Worm (Caenorhabditis elegans) whole organism, L4 larva: ENCODE data around the gene Y22D7AL.3.

Source experiments
- F26F4.8 ChIP-seq: fragments of 200-800 bp; sonication (Bioruptor generic); conservative IDR thresholded peaks from 2 replicates; pipeline ENCODE4 v1.3.6; 2022; ENCODE audit warnings: missing genetic modification characterization, missing compliant biosample characterization
- R02D3.7 ChIP-seq: fragments of 150-350 bp; sonication (generic microtip); optimal IDR thresholded peaks from 3 replicates; lab custom pipeline; 2014; ENCODE audit warnings: missing biosample characterization, missing genetic modification characterization
- T26A8.4 ChIP-seq: fragments of 200-800 bp; sonication (Bioruptor generic); IDR thresholded peaks from 2 replicates; pipeline ENCODE4 v1.3.6; 2022; ENCODE audit warnings: missing genetic modification characterization, missing compliant biosample characterization
- Y5F2A.4 ChIP-seq: fragments of 200-800 bp; sonication (Bioruptor generic); optimal IDR thresholded peaks from 2 replicates; lab custom pipeline; 2018; ENCODE audit warnings: mild to moderate bottlenecking, missing genetic modification characterization, missing compliant biosample characterization
- Y75B8A.6 ChIP-seq: fragments of 200-800 bp; sonication (Bioruptor generic); IDR thresholded peaks from 2 replicates; pipeline ENCODE4 v1.3.6; 2022; ENCODE audit warnings: missing genetic modification reagents, missing genetic modification characterization, missing compliant biosample characterization
- ZK337.2 ChIP-seq: fragments of 200-800 bp; sonication (Bioruptor generic); IDR thresholded peaks from 2 replicates; pipeline ENCODE4 v1.3.6; 2022; ENCODE audit warnings: missing genetic modification reagents, missing genetic modification characterization, missing compliant biosample characterization
- ZK546.5 ChIP-seq, 2 experiments: sonication (generic microtip); optimal IDR thresholded peaks; 2 replicates each; lab custom pipeline; 2017; ENCODE audit warnings: missing biosample characterization in 2 of 2, missing genetic modification characterization in 2 of 2
- aha-1 ChIP-seq: fragments of 150-350 bp; peaks from one replicate; lab custom pipeline; 2014; ENCODE audit warnings: missing biosample characterization, missing genetic modification characterization
- attf-4 ChIP-seq: sonication (generic microtip); optimal IDR thresholded peaks from 3 replicates; lab custom pipeline; 2017; ENCODE audit warnings: missing biosample characterization, missing genetic modification characterization
- ceh-32 ChIP-seq: sonication (generic microtip); optimal IDR thresholded peaks from 2 replicates; lab custom pipeline; 2016; ENCODE audit warnings: mild to moderate bottlenecking, missing genetic modification characterization, missing compliant biosample characterization; ENCODE audit not compliant: poor library complexity
- ceh-82 ChIP-seq: sonication (generic microtip); optimal IDR thresholded peaks from 2 replicates; lab custom pipeline; 2017; ENCODE audit warnings: missing biosample characterization, missing genetic modification characterization
- cey-2 ChIP-seq: sonication (generic microtip); optimal IDR thresholded peaks from 3 replicates; lab custom pipeline; 2017; ENCODE audit warnings: missing genetic modification characterization, mild to moderate bottlenecking, missing compliant biosample characterization, antibody characterized with exemption, borderline replicate concordance; ENCODE audit not compliant: insufficient read depth
- ctbp-1 ChIP-seq: fragments of 200-800 bp; sonication (Bioruptor generic); IDR thresholded peaks from 2 replicates; pipeline ENCODE4 v1.3.6; 2022; ENCODE audit warnings: missing genetic modification reagents, missing genetic modification characterization, missing compliant biosample characterization
- daf-8 ChIP-seq: fragments of 200-800 bp; sonication (Bioruptor generic); IDR thresholded peaks from 2 replicates; pipeline ENCODE4 v1.3.6; 2022; ENCODE audit warnings: missing genetic modification characterization, missing compliant biosample characterization
- dmd-8 ChIP-seq: fragments of 200-800 bp; sonication (Bioruptor generic); IDR thresholded peaks from 2 replicates; pipeline ENCODE4 v1.3.6; 2022; ENCODE audit warnings: missing genetic modification characterization, missing compliant biosample characterization
- dmd-9 ChIP-seq: fragments of 200-800 bp; sonication (Bioruptor generic); IDR thresholded peaks from 2 replicates; pipeline ENCODE4 v1.3.6; 2022; ENCODE audit warnings: missing genetic modification reagents, missing genetic modification characterization, missing compliant biosample characterization
- dpl-1 ChIP-seq: fragments of 150-350 bp; optimal IDR thresholded peaks from 2 replicates; lab custom pipeline; 2014; ENCODE audit warnings: missing biosample characterization, missing genetic modification reagents, missing genetic modification characterization
- duxl-1 ChIP-seq: sonication (generic microtip); optimal IDR thresholded peaks from 2 replicates; lab custom pipeline; 2016; ENCODE audit warnings: mild to moderate bottlenecking, missing genetic modification characterization, moderate library complexity, missing compliant biosample characterization; ENCODE audit not compliant: poor library complexity
- egl-27 ChIP-seq: sonication (generic microtip); optimal IDR thresholded peaks from 3 replicates; lab custom pipeline; 2017; ENCODE audit warnings: missing biosample characterization, missing genetic modification reagents, missing genetic modification characterization
- egl-43 ChIP-seq: fragments of 200-800 bp; sonication (Bioruptor generic); IDR thresholded peaks from 2 replicates; pipeline ENCODE4 v1.3.6; 2022; ENCODE audit warnings: missing genetic modification reagents, missing genetic modification characterization, missing compliant biosample characterization
- fkh-10 ChIP-seq: fragments of 150-350 bp; optimal IDR thresholded peaks from 2 replicates; lab custom pipeline; 2014; ENCODE audit warnings: missing biosample characterization, missing genetic modification reagents, missing genetic modification characterization
- gei-8 ChIP-seq: fragments of 200-800 bp; sonication (Bioruptor generic); optimal IDR thresholded peaks from 2 replicates; lab custom pipeline; 2018; ENCODE audit warnings: mild to moderate bottlenecking, missing genetic modification characterization, missing compliant biosample characterization
- hif-1 ChIP-seq, 2 experiments: sonication (generic microtip); optimal IDR thresholded peaks; 2 replicates each; lab custom pipeline; 2016 to 2017; ENCODE audit warnings: missing compliant biosample characterization in 2 of 2, missing genetic modification characterization in 2 of 2, missing genetic modification reagents in 2 of 2, missing genotype in 2 of 2, mild to moderate bottlenecking in 1 of 2
- jun-1 ChIP-seq: fragments of 150-350 bp; optimal IDR thresholded peaks from 2 replicates; lab custom pipeline; 2014; ENCODE audit warnings: missing biosample characterization, missing genetic modification reagents, missing genetic modification characterization
- lin-29 ChIP-seq: fragments of 200-800 bp; sonication (Bioruptor generic); IDR thresholded peaks from 2 replicates; pipeline ENCODE4 v1.3.6; 2022; ENCODE audit warnings: missing genetic modification reagents, missing genetic modification characterization, missing compliant biosample characterization
- lsy-2 ChIP-seq, 2 experiments: fragments of 150-350 bp in 1 of 2; sonication (generic microtip) in 1 of 2; optimal IDR thresholded peaks; 2 replicates each; lab custom pipeline; 2014 to 2017; ENCODE audit warnings: missing biosample characterization in 2 of 2, missing genetic modification characterization in 2 of 2
- madf-5 ChIP-seq, 2 experiments: fragments of 200-800 bp; sonication (Bioruptor generic); IDR thresholded peaks; 2 replicates each; pipeline ENCODE4 v1.3.6; 2022; ENCODE audit warnings: missing compliant biosample characterization in 2 of 2, missing genetic modification characterization in 2 of 2
- madf-9 ChIP-seq: fragments of 200-800 bp; sonication (Bioruptor generic); conservative IDR thresholded peaks from 2 replicates; pipeline ENCODE4 v1.3.6; 2022; ENCODE audit warnings: missing genetic modification reagents, missing genetic modification characterization, missing compliant biosample characterization
- mdt-29 ChIP-seq: fragments of 200-800 bp; sonication (Bioruptor generic); IDR thresholded peaks from 2 replicates; pipeline ENCODE4 v1.3.6; 2022; ENCODE audit warnings: missing genetic modification reagents, missing genetic modification characterization, missing compliant biosample characterization
- mes-2 ChIP-seq: sonication (generic microtip); optimal IDR thresholded peaks from 2 replicates; lab custom pipeline; 2016; ENCODE audit warnings: missing genotype, mild to moderate bottlenecking, missing genetic modification characterization, missing compliant biosample characterization; ENCODE audit not compliant: poor library complexity, severe bottlenecking
- mxl-2 ChIP-seq: fragments of 200-800 bp; sonication (Bioruptor generic); conservative IDR thresholded peaks from 2 replicates; pipeline ENCODE4 v1.3.6; 2022; ENCODE audit warnings: missing genetic modification reagents, missing genetic modification characterization, missing compliant biosample characterization
- mxl-3 ChIP-seq: fragments of 200-800 bp; sonication (Bioruptor generic); optimal IDR thresholded peaks from 2 replicates; lab custom pipeline; 2018; ENCODE audit warnings: mild to moderate bottlenecking, missing genetic modification characterization, missing compliant biosample characterization
- nhr-10 ChIP-seq: fragments of 150-350 bp; optimal IDR thresholded peaks from 2 replicates; lab custom pipeline; 2014; ENCODE audit warnings: missing biosample characterization, missing genetic modification characterization
- nhr-102 ChIP-seq: sonication (generic microtip); optimal IDR thresholded peaks from 2 replicates; lab custom pipeline; 2016; ENCODE audit warnings: mild to moderate bottlenecking, missing genetic modification characterization, moderate library complexity, missing compliant biosample characterization
- nhr-111 ChIP-seq: fragments of 200-800 bp; sonication (Bioruptor generic); optimal IDR thresholded peaks from 2 replicates; lab custom pipeline; 2018; ENCODE audit warnings: mild to moderate bottlenecking, missing genetic modification characterization, missing compliant biosample characterization
- nhr-41 ChIP-seq: fragments of 200-800 bp; sonication (Bioruptor generic); IDR thresholded peaks from 2 replicates; pipeline ENCODE4 v1.3.6; 2022; ENCODE audit warnings: missing genetic modification reagents, missing genetic modification characterization, missing compliant biosample characterization
- nhr-6 ChIP-seq: fragments of 150-350 bp; optimal IDR thresholded peaks from 2 replicates; lab custom pipeline; 2014; ENCODE audit warnings: missing biosample characterization, missing genetic modification characterization
- nhr-77 ChIP-seq: fragments of 150-350 bp; optimal IDR thresholded peaks from 2 replicates; lab custom pipeline; 2014; ENCODE audit warnings: missing biosample characterization, missing genetic modification characterization
- php-3 ChIP-seq: fragments of 200-800 bp; sonication (Bioruptor generic); IDR thresholded peaks from 2 replicates; pipeline ENCODE4 v1.3.6; 2022; ENCODE audit warnings: missing genetic modification reagents, missing genetic modification characterization, missing compliant biosample characterization
- set-16 ChIP-seq: fragments of 200-800 bp; sonication (Bioruptor generic); IDR thresholded peaks from 2 replicates; pipeline ENCODE4 v1.3.6; 2022; ENCODE audit warnings: missing genetic modification reagents, missing genetic modification characterization, missing compliant biosample characterization
- snpc-1.2 ChIP-seq: fragments of 200-800 bp; sonication (Bioruptor generic); IDR thresholded peaks from 2 replicates; pipeline ENCODE4 v1.3.6; 2022; ENCODE audit warnings: missing genetic modification reagents, missing genetic modification characterization, missing compliant biosample characterization
- spr-1 ChIP-seq: sonication (generic microtip); optimal IDR thresholded peaks from 2 replicates; lab custom pipeline; 2016; ENCODE audit warnings: mild to moderate bottlenecking, missing genetic modification characterization, missing compliant biosample characterization
- spr-3 ChIP-seq: fragments of 200-800 bp; sonication (Bioruptor generic); optimal IDR thresholded peaks from 2 replicates; lab custom pipeline; 2018; ENCODE audit warnings: mild to moderate bottlenecking, missing genetic modification characterization, missing compliant biosample characterization
- tag-97 ChIP-seq: fragments of 200-800 bp; sonication (Bioruptor generic); IDR thresholded peaks from 2 replicates; pipeline ENCODE4 v1.3.6; 2022; ENCODE audit warnings: missing genetic modification characterization, missing compliant biosample characterization
- tra-1 ChIP-seq: fragments of 200-800 bp; sonication (Bioruptor generic); IDR thresholded peaks from 2 replicates; pipeline ENCODE4 v1.3.6; 2022; ENCODE audit warnings: missing genetic modification reagents, missing genetic modification characterization, missing compliant biosample characterization
- unc-130 ChIP-seq: sonication (generic microtip); optimal IDR thresholded peaks from 2 replicates; lab custom pipeline; 2016; ENCODE audit warnings: missing genetic modification reagents, missing genetic modification characterization, missing compliant biosample characterization
- vab-7 ChIP-seq: fragments of 200-800 bp; sonication (Bioruptor generic); IDR thresholded peaks from 2 replicates; pipeline ENCODE4 v1.3.6; 2022; ENCODE audit warnings: missing genetic modification reagents, missing genetic modification characterization, missing compliant biosample characterization
- zfp-2 ChIP-seq: sonication (generic microtip); optimal IDR thresholded peaks from 2 replicates; lab custom pipeline; 2016; ENCODE audit warnings: mild to moderate bottlenecking, missing genetic modification characterization, missing compliant biosample characterization
- zip-11 ChIP-seq: fragments of 200-800 bp; sonication (Bioruptor generic); IDR thresholded peaks from 2 replicates; pipeline ENCODE4 v1.3.6; 2022; ENCODE audit warnings: missing genetic modification characterization, missing compliant biosample characterization
- zip-2 ChIP-seq: fragments of 150-350 bp; optimal IDR thresholded peaks from 2 replicates; lab custom pipeline; 2014; ENCODE audit warnings: missing biosample characterization, missing genetic modification characterization
- ztf-11 ChIP-seq: fragments of 150-350 bp; optimal IDR thresholded peaks from 2 replicates; lab custom pipeline; 2014; ENCODE audit warnings: missing biosample characterization, missing genetic modification characterization
- ztf-7 ChIP-seq: fragments of 150-350 bp; optimal IDR thresholded peaks from 2 replicates; lab custom pipeline; 2014; ENCODE audit warnings: missing biosample characterization, missing genetic modification characterization

Y22D7AL.3 gene

ce11 chrIII:1680996-1681395, 39.7 kb downstream of the Y22D7AL.3 start (continued):
- peak; percentile 30 for TF ChIP-seq duxl-1
- TF ChIP-seq F26F4.8 (GFP tag; lab: Robert Waterston, UW): no peak
- peak; percentile 62 for TF ChIP-seq mes-2 (tag; lab: Kevin White, UChicago)
- no peak for TF ChIP-seq nhr-111 (GFP tag; lab: Kevin White, UChicago)
- no peak for TF ChIP-seq ztf-11 (tag; lab: Kevin White, UChicago)
- peak in 1 of 2 experiments; percentile 78 for TF ChIP-seq lsy-2 (tag; optimal IDR thresholded peaks at IDR 0.05; lab: Kevin White, UChicago)
- peak; percentile 33; the same call in 1 of the 2 replicates for TF ChIP-seq ctbp-1
- TF ChIP-seq zip-2 (tag; lab: Kevin White, UChicago): no peak
- TF ChIP-seq gei-8: no peak
- TF ChIP-seq egl-43 (GFP tag; lab: Robert Waterston, UW): no peak
- TF ChIP-seq tra-1 (GFP tag; lab: Robert Waterston, UW): peak; percentile 87
- no peak for TF ChIP-seq mdt-29 (GFP tag; lab: Robert Waterston, UW)
- TF ChIP-seq T26A8.4 (GFP tag; lab: Robert Waterston, UW): 0 out of 2 replicates have a peak, but pooled peaks have one; percentile 16
- no peak for TF ChIP-seq ceh-82 (tag; lab: Kevin White, UChicago)
- TF ChIP-seq aha-1 (tag; lab: Kevin White, UChicago): peak; percentile 11
- TF ChIP-seq dpl-1 (GFP tag; lab: Kevin White, UChicago): peak; percentile 38
- peak; percentile 52 for TF ChIP-seq nhr-102 (tag; lab: Kevin White, UChicago)
- TF ChIP-seq hif-1 (tag; optimal IDR thresholded peaks at IDR 0.05; lab: Kevin White, UChicago): no peak
- peak; percentile 84 for TF ChIP-seq nhr-77 (tag; lab: Kevin White, UChicago)
- TF ChIP-seq spr-1 (tag; lab: Kevin White, UChicago): no peak
- TF ChIP-seq madf-9 (GFP tag; lab: Robert Waterston, UW): no peak
- TF ChIP-seq R02D3.7 (tag; lab: Kevin White, UChicago): no peak
- TF ChIP-seq Y5F2A.4: no peak
- peak; percentile 68 for TF ChIP-seq nhr-6
- TF ChIP-seq nhr-10: peak; percentile 4
- TF ChIP-seq nhr-41 (GFP tag; lab: Robert Waterston, UW): no peak
- TF ChIP-seq zip-11 (GFP tag; lab: Robert Waterston, UW): no peak
- no peak for TF ChIP-seq daf-8 (GFP tag; lab: Robert Waterston, UW)
- no peak for TF ChIP-seq dmd-9
- TF ChIP-seq ceh-32 (tag; lab: Kevin White, UChicago): no peak
- no peak for TF ChIP-seq ZK546.5 (tag; optimal IDR thresholded peaks at IDR 0.05; lab: Kevin White, UChicago)
- TF ChIP-seq madf-5 (GFP tag; IDR thresholded peaks at IDR 0.05; lab: Robert Waterston, UW): no peak
- TF ChIP-seq egl-27 (tag; lab: Kevin White, UChicago): no peak
- TF ChIP-seq Y75B8A.6 (GFP tag; lab: Robert Waterston, UW): no peak
- TF ChIP-seq cey-2 (tag; lab: Kevin White, UChicago): no peak
- TF ChIP-seq php-3: peak; percentile 99
- no peak for TF ChIP-seq dmd-8 (GFP tag; lab: Robert Waterston, UW)
- TF ChIP-seq fkh-10 (GFP tag; lab: Kevin White, UChicago): no peak
- no peak for TF ChIP-seq spr-3 (GFP tag; lab: Kevin White, UChicago)
- TF ChIP-seq vab-7: no peak
- TF ChIP-seq ztf-7: no peak
- no peak for TF ChIP-seq snpc-1.2 (GFP tag; lab: Robert Waterston, UW)
- no peak for TF ChIP-seq lin-29 (GFP tag; lab: Robert Waterston, UW)
- peak; percentile 40 for TF ChIP-seq jun-1 (tag; lab: Kevin White, UChicago)
- no peak for TF ChIP-seq mxl-2 (GFP tag; lab: Robert Waterston, UW)
- no peak for TF ChIP-seq ZK337.2 (GFP tag; lab: Robert Waterston, UW)
- TF ChIP-seq unc-130 (GFP tag; lab: Kevin White, UChicago): no peak
- no peak for TF ChIP-seq tag-97
- no peak for TF ChIP-seq attf-4 (tag; lab: Kevin White, UChicago)
- 0 out of 2 replicates have a peak, but pooled peaks have one; percentile 21 for TF ChIP-seq set-16 (GFP tag; lab: Robert Waterston, UW)
- TF ChIP-seq mxl-3 (GFP tag; lab: Kevin White, UChicago): peak; percentile 73
- TF ChIP-seq zfp-2 (tag; lab: Kevin White, UChicago): no peak
